Worm (Caenorhabditis elegans) whole organism, dauer: ENCODE data around the gene ins-11.
"Not testable (repeated sequence)": the region's sequence is repeated elsewhere in the genome, so short reads cannot be mapped to it uniquely, and the experiment has no call there.

Experiments
- unc-62 ChIP-seq: sonication (generic microtip); optimal IDR thresholded peaks from 2 replicates; lab custom pipeline; 2017; ENCODE audit warnings: missing biosample characterization, missing genetic modification reagents, missing genetic modification characterization

The ins-11 gene

ce11 chrII:5556431-5556830 lies at the start of gene ins-11:
Gene ins-11, plus strand, starts transcription at chrII:5556731.
- no peak for TF ChIP-seq unc-62 (GFP tag; lab: Kevin White, UChicago)

- no peak for TF ChIP-seq unc-62 (GFP tag; lab: Kevin White, UChicago)
These were observed 44.8 kb upstream of the ins-11 start for ce11 chrII:5511417-5512353.

- TF ChIP-seq unc-62 (GFP tag; lab: Kevin White, UChicago): no peak
These were observed 43.9 kb upstream of the ins-11 start for ce11 chrII:5512473-5513097.

- TF ChIP-seq unc-62 (GFP tag; lab: Kevin White, UChicago): no peak
These were observed 41.7 kb upstream of the ins-11 start, which contains the start of gene sahd-1 for ce11 chrII:5514846-5515245. Gene sahd-1, minus strand, starts transcription at chrII:5514945.

- TF ChIP-seq unc-62 (GFP tag; lab: Kevin White, UChicago): no peak
These were observed 41.0 kb upstream of the ins-11 start, which contains the start of gene ZK177.3 for ce11 chrII:5515542-5515941. Gene ZK177.3, plus strand, starts transcription at chrII:5515842.

- no peak for TF ChIP-seq unc-62 (GFP tag; lab: Kevin White, UChicago)
These were observed 38.9 kb upstream of the ins-11 start, which contains the start of gene ZK177.9 for ce11 chrII:5517643-5518042. Gene ZK177.9, minus strand, starts transcription at chrII:5517743.

- no peak for TF ChIP-seq unc-62 (GFP tag; lab: Kevin White, UChicago)
These were observed 38.5 kb upstream of the ins-11 start for ce11 chrII:5518055-5518454.

ce11 chrII:5518910-5519309 lies 37.6 kb upstream of the ins-11 start, which contains the start of gene ZK177.2:
Gene ZK177.2, plus strand, starts transcription at chrII:5519210.
- no peak for TF ChIP-seq unc-62 (GFP tag; lab: Kevin White, UChicago)

ce11 chrII:5521411-5521810 lies 35.1 kb upstream of the ins-11 start, which contains the start of gene ZK177.12:
Gene ZK177.12, plus strand, starts transcription at chrII:5521711.
- TF ChIP-seq unc-62 (GFP tag; lab: Kevin White, UChicago): no peak

- TF ChIP-seq unc-62 (GFP tag; lab: Kevin White, UChicago): no peak
These were observed 33.9 kb upstream of the ins-11 start, which contains the start of gene ZK177.11 for ce11 chrII:5522637-5523036. Gene ZK177.11, plus strand, starts transcription at chrII:5522937.

- no peak for TF ChIP-seq unc-62 (GFP tag; lab: Kevin White, UChicago)
These were observed 31.2 kb upstream of the ins-11 start, which contains the start of gene tbx-35 for ce11 chrII:5525297-5525696. Gene tbx-35, minus strand, starts transcription at chrII:5525397.

ce11 chrII:5527841-5528240 lies 28.7 kb upstream of the ins-11 start, which contains the start of gene ZK177.1:
Gene ZK177.1, plus strand, starts transcription at chrII:5528141.
- no peak for TF ChIP-seq unc-62 (GFP tag; lab: Kevin White, UChicago)

- TF ChIP-seq unc-62 (GFP tag; lab: Kevin White, UChicago): no peak
These were observed 24.6 kb upstream of the ins-11 start, which contains the start of gene C17C3.9 for ce11 chrII:5531855-5532328. Gene C17C3.9, minus strand, starts transcription at chrII:5532278.

ce11 chrII:5533642-5534041 lies 22.9 kb upstream of the ins-11 start, which contains the start of gene hlh-26:
Gene hlh-26, minus strand, starts transcription at chrII:5533742.
- no peak for TF ChIP-seq unc-62 (GFP tag; lab: Kevin White, UChicago)

- not testable (repeated sequence) for TF ChIP-seq unc-62 (GFP tag; lab: Kevin White, UChicago)
These were observed 21.6 kb upstream of the ins-11 start, which contains the start of gene hlh-25 for ce11 chrII:5534939-5535338. Gene hlh-25, plus strand, starts transcription at chrII:5535239.
